Worm (Caenorhabditis elegans) whole organism, late embryonic: ENCODE results near the gene T13C2.2.

Experiments
- K02D7.2 ChIP-seq: sonication (generic microtip); optimal IDR thresholded peaks from 2 replicates; lab custom pipeline; 2017; ENCODE audit warnings: mild to moderate bottlenecking, missing genetic modification characterization, missing compliant biosample characterization
- K09A11.1 ChIP-seq: sonication (generic microtip); optimal IDR thresholded peaks from 2 replicates; lab custom pipeline; 2017; ENCODE audit warnings: antibody characterized with exemption, mild to moderate bottlenecking, missing genetic modification characterization, missing compliant biosample characterization; ENCODE audit not compliant: insufficient read depth
- T23F11.4 ChIP-seq: fragments of 200-800 bp; sonication (Bioruptor generic); optimal IDR thresholded peaks from 2 replicates; lab custom pipeline; 2018; ENCODE audit warnings: mild to moderate bottlenecking, missing genetic modification characterization, missing compliant biosample characterization
- Y22D7AL.16 ChIP-seq: sonication (generic microtip); optimal IDR thresholded peaks from 2 replicates; lab custom pipeline; 2016; ENCODE audit warnings: missing genetic modification characterization, missing compliant biosample characterization
- ahr-1 ChIP-seq: sonication (generic microtip); optimal IDR thresholded peaks from 2 replicates; lab custom pipeline; 2016; ENCODE audit warnings: missing genetic modification characterization, missing compliant biosample characterization
- ama-1 ChIP-seq: fragments of 150-350 bp; optimal IDR thresholded peaks from 2 replicates; lab custom pipeline; 2014
- ceh-14 ChIP-seq: sonication (generic microtip); optimal IDR thresholded peaks from 2 replicates; lab custom pipeline; 2016; ENCODE audit warnings: missing genotype, missing genetic modification characterization, missing compliant biosample characterization
- ceh-18 ChIP-seq: sonication (generic microtip); optimal IDR thresholded peaks from 2 replicates; lab custom pipeline; 2016; ENCODE audit warnings: missing genetic modification characterization, missing compliant biosample characterization
- ceh-19 ChIP-seq: fragments of 200-800 bp; sonication (Bioruptor generic); optimal IDR thresholded peaks from 2 replicates; lab custom pipeline; 2018; ENCODE audit warnings: mild to moderate bottlenecking, missing genetic modification characterization, missing compliant biosample characterization
- ceh-22 ChIP-seq: sonication (generic microtip); optimal IDR thresholded peaks from 2 replicates; lab custom pipeline; 2017; ENCODE audit warnings: missing biosample characterization, missing genetic modification characterization
- ceh-30 ChIP-seq: fragments of 150-350 bp; optimal IDR thresholded peaks from 2 replicates; lab custom pipeline; 2014; ENCODE audit warnings: missing biosample characterization, missing genetic modification characterization
- ceh-34 ChIP-seq: sonication (generic microtip); optimal IDR thresholded peaks from 2 replicates; lab custom pipeline; 2016; ENCODE audit warnings: mild to moderate bottlenecking, missing genetic modification characterization, missing compliant biosample characterization
- ceh-45 ChIP-seq: fragments of 200-800 bp; sonication (Bioruptor generic); IDR thresholded peaks from 2 replicates; pipeline ENCODE4 v1.3.6; 2022; ENCODE audit warnings: missing genetic modification reagents, missing genetic modification characterization, missing compliant biosample characterization
- ceh-48 ChIP-seq: sonication (generic microtip); optimal IDR thresholded peaks from 2 replicates; lab custom pipeline; 2016; ENCODE audit warnings: missing genetic modification characterization, inconsistent platforms, missing compliant biosample characterization
- dmd-4 ChIP-seq: sonication (generic microtip); optimal IDR thresholded peaks from 2 replicates; lab custom pipeline; 2016; ENCODE audit warnings: borderline replicate concordance, missing genetic modification characterization, missing compliant biosample characterization
- eyg-1 ChIP-seq: sonication (generic microtip); optimal IDR thresholded peaks from 2 replicates; lab custom pipeline; 2016; ENCODE audit warnings: missing genotype, missing genetic modification characterization, missing compliant biosample characterization
- fkh-6 ChIP-seq: sonication (generic microtip); optimal IDR thresholded peaks from 2 replicates; lab custom pipeline; 2016; ENCODE audit warnings: missing genetic modification characterization, missing compliant biosample characterization
- hlh-15 ChIP-seq: sonication (generic microtip); optimal IDR thresholded peaks from 2 replicates; lab custom pipeline; 2016; ENCODE audit warnings: missing genetic modification characterization, missing compliant biosample characterization
- hlh-6 ChIP-seq: sonication (generic microtip); optimal IDR thresholded peaks from 2 replicates; lab custom pipeline; 2016; ENCODE audit warnings: missing genotype, missing genetic modification characterization, missing compliant biosample characterization
- mec-3 ChIP-seq: sonication (generic microtip); optimal IDR thresholded peaks from 2 replicates; lab custom pipeline; 2016; ENCODE audit warnings: borderline replicate concordance, missing genetic modification characterization, missing compliant biosample characterization
- nfya-1 ChIP-seq: sonication (generic microtip); optimal IDR thresholded peaks from 2 replicates; lab custom pipeline; 2017; ENCODE audit warnings: missing genetic modification characterization, mild to moderate bottlenecking, missing compliant biosample characterization, antibody characterized with exemption, moderate library complexity
- nhr-232 ChIP-seq: sonication (generic microtip); optimal IDR thresholded peaks from 2 replicates; lab custom pipeline; 2016; ENCODE audit warnings: missing genetic modification characterization, missing compliant biosample characterization
- odd-2 ChIP-seq: sonication (generic microtip); optimal IDR thresholded peaks from 2 replicates; lab custom pipeline; 2017; ENCODE audit warnings: antibody characterized with exemption, mild to moderate bottlenecking, missing genetic modification characterization, missing compliant biosample characterization
- pax-1 ChIP-seq: fragments of 150-350 bp; optimal IDR thresholded peaks from 2 replicates; lab custom pipeline; 2014; ENCODE audit warnings: missing biosample characterization, missing genetic modification characterization
- pha-4 ChIP-seq: fragments of 150-350 bp; optimal IDR thresholded peaks from 2 replicates; lab custom pipeline; 2018; ENCODE audit warnings: missing biosample characterization, missing genetic modification reagents, missing genetic modification characterization
- pros-1 ChIP-seq: fragments of 150-350 bp; optimal IDR thresholded peaks from 2 replicates; lab custom pipeline; 2014; ENCODE audit warnings: missing biosample characterization, missing genetic modification reagents, missing genetic modification characterization
- ref-2 ChIP-seq: sonication (generic microtip); optimal IDR thresholded peaks from 2 replicates; lab custom pipeline; 2016; ENCODE audit warnings: missing genetic modification characterization, missing compliant biosample characterization
- rnt-1 ChIP-seq: sonication (generic microtip); optimal IDR thresholded peaks from 2 replicates; lab custom pipeline; 2016; ENCODE audit warnings: missing genetic modification characterization, missing compliant biosample characterization
- sox-2 ChIP-seq: fragments of 200-800 bp; sonication (Bioruptor generic); IDR thresholded peaks from 2 replicates; pipeline ENCODE4 v1.3.6; 2022; ENCODE audit warnings: missing genetic modification reagents, missing genetic modification characterization, missing compliant biosample characterization
- sox-4 ChIP-seq: sonication (generic microtip); optimal IDR thresholded peaks from 2 replicates; lab custom pipeline; 2017; ENCODE audit warnings: mild to moderate bottlenecking, missing genetic modification characterization, inconsistent platforms, missing compliant biosample characterization
- tbx-2 ChIP-seq: sonication (generic microtip); optimal IDR thresholded peaks from 2 replicates; lab custom pipeline; 2016; ENCODE audit warnings: missing genetic modification characterization, missing compliant biosample characterization
- tbx-7 ChIP-seq: sonication (generic microtip); optimal IDR thresholded peaks from 2 replicates; lab custom pipeline; 2016; ENCODE audit warnings: missing genotype, missing genetic modification characterization, missing compliant biosample characterization
- unc-3 ChIP-seq, 2 experiments: fragments of 200-800 bp in 1 of 2; sonication (Bioruptor generic) in 1 of 2; sonication (generic microtip) in 1 of 2; conservative IDR thresholded peaks in 1 of 2; optimal IDR thresholded peaks in 1 of 2; 2 replicates each; pipeline versions ENCODE4 v1.3.6 to Lab custom; 2016 to 2022; ENCODE audit warnings: missing compliant biosample characterization in 2 of 2, missing genetic modification characterization in 2 of 2, missing genetic modification reagents in 1 of 2
- unc-42 ChIP-seq: sonication (generic microtip); optimal IDR thresholded peaks from 2 replicates; lab custom pipeline; 2016; ENCODE audit warnings: missing genotype, missing genetic modification characterization, missing compliant biosample characterization
- unc-55 ChIP-seq: sonication (generic microtip); optimal IDR thresholded peaks from 2 replicates; lab custom pipeline; 2017; ENCODE audit warnings: missing biosample characterization, missing genetic modification reagents, missing genetic modification characterization
- unc-86 ChIP-seq: sonication (generic microtip); optimal IDR thresholded peaks from 2 replicates; lab custom pipeline; 2016; ENCODE audit warnings: missing genetic modification characterization, missing compliant biosample characterization
- ztf-16 ChIP-seq: sonication (generic microtip); optimal IDR thresholded peaks from 2 replicates; lab custom pipeline; 2017; ENCODE audit warnings: missing genetic modification characterization, missing compliant biosample characterization

The T13C2.2 gene

ce11 chrII:6843211-6843610, 51.2 kb downstream of the T13C2.2 start:
- TF ChIP-seq nfya-1 (tag; lab: Kevin White, UChicago) (peak; percentile 3), sox-4 (tag; lab: Kevin White, UChicago) (no peak), K02D7.2 (no peak), ceh-22 (tag; lab: Kevin White, UChicago) (no peak), ceh-34 (tag; lab: Kevin White, UChicago) (no peak)
- TF ChIP-seq, all 69 proteins: peak for 1

ce11 chrII:6843680-6844079, 51.7 kb downstream of the T13C2.2 start:
- TF ChIP-seq pax-1 (tag; lab: Kevin White, UChicago) (no peak), tbx-2 (tag; lab: Kevin White, UChicago) (peak; percentile 30), ref-2 (tag; lab: Kevin White, UChicago) (peak; percentile 17), ceh-45 (GFP tag; lab: Robert Waterston, UW) (no peak), sox-2 (GFP tag; lab: Robert Waterston, UW) (peak; percentile 27; the same call in 1 of the 2 replicates)

ce11 chrII:6844227-6845005, 52.4 kb downstream of the T13C2.2 start:
- no peak for TF ChIP-seq ceh-19 (GFP tag; lab: Kevin White, UChicago)
- peak; percentile 43 for TF ChIP-seq pros-1 (tag; lab: Kevin White, UChicago)
- TF ChIP-seq rnt-1 (tag; lab: Kevin White, UChicago): no peak
- no peak for TF ChIP-seq ceh-14 (tag; lab: Kevin White, UChicago)
- peak; percentile 45 for TF ChIP-seq ceh-48 (tag; lab: Kevin White, UChicago)
- TF ChIP-seq dmd-4 (tag; lab: Kevin White, UChicago): no peak
- no peak for TF ChIP-seq pax-1 (tag; lab: Kevin White, UChicago)
- no peak for TF ChIP-seq nhr-232 (tag; lab: Kevin White, UChicago)
- TF ChIP-seq pha-4 (tag; lab: Kevin White, UChicago): no peak
- TF ChIP-seq sox-2 (GFP tag; lab: Robert Waterston, UW): peak; percentile 31; the same call in 1 of the 2 replicates
- no peak for TF ChIP-seq tbx-7
- TF ChIP-seq K09A11.1 (tag; lab: Kevin White, UChicago): no peak
- no peak for TF ChIP-seq ahr-1
- TF ChIP-seq unc-42 (tag; lab: Kevin White, UChicago): peak; percentile 84
- no peak for TF ChIP-seq unc-55
- TF ChIP-seq T23F11.4 (GFP tag; lab: Kevin White, UChicago): no peak
- no peak for TF ChIP-seq Y22D7AL.16
- TF ChIP-seq unc-86 (tag; lab: Kevin White, UChicago): no peak
- no peak for TF ChIP-seq ceh-30 (tag; lab: Kevin White, UChicago)
- TF ChIP-seq fkh-6: no peak
- TF ChIP-seq hlh-6 (tag; lab: Kevin White, UChicago): no peak
- no peak for TF ChIP-seq unc-3 (GFP tag; conservative IDR thresholded peaks at IDR 0.05; lab: Robert Waterston, UW)
- no peak for TF ChIP-seq unc-3 (tag; optimal IDR thresholded peaks at IDR 0.05; lab: Kevin White, UChicago)
- TF ChIP-seq eyg-1 (tag; lab: Kevin White, UChicago): no peak
- no peak for TF ChIP-seq odd-2 (tag; lab: Kevin White, UChicago)
- no peak for TF ChIP-seq K02D7.2
- no peak for TF ChIP-seq ceh-18 (tag; lab: Kevin White, UChicago)
- no peak for TF ChIP-seq nfya-1 (tag; lab: Kevin White, UChicago)
- no peak for TF ChIP-seq hlh-15 (tag; lab: Kevin White, UChicago)
- TF ChIP-seq ref-2 (tag; lab: Kevin White, UChicago): no peak

ce11 chrII:6845006-6845459, 53.0 kb downstream of the T13C2.2 start:
- TF ChIP-seq mec-3 (tag; lab: Kevin White, UChicago) (no peak), ztf-16 (tag; lab: Kevin White, UChicago) (no peak), unc-86 (tag; lab: Kevin White, UChicago) (no peak), ceh-48 (tag; lab: Kevin White, UChicago) (no peak), sox-4 (tag; lab: Kevin White, UChicago) (no peak), ama-1 (lab: Kevin White, UChicago) (no peak), eyg-1 (tag; lab: Kevin White, UChicago) (no peak)
